Worm (Caenorhabditis elegans): ENCODE measurements around the gene F36G9.15.

F36G9.15 gene

ce11 chrV:15954932-15955331, 33.0 kb downstream of the F36G9.15 start, which contains the start of gene srw-57:
srw-57 (minus strand) TSS chrV:15955032.
- no peak for TF ChIP-seq lir-1 (GFP tag; conservative IDR thresholded peaks at IDR 0.05)
- TF ChIP-seq rpc-1 (optimal IDR thresholded peaks at IDR 0.05) = no peak
- TF ChIP-seq rpc-1 (tag; optimal IDR thresholded peaks at IDR 0.05) = no peak
- no peak for TF ChIP-seq B0019.2 (GFP tag; conservative IDR thresholded peaks at IDR 0.05)
- no peak for TF ChIP-seq T26A5.8 (tag; optimal IDR thresholded peaks at IDR 0.05)
- no peak for TF ChIP-seq lin-40 (tag; optimal IDR thresholded peaks at IDR 0.05)
- TF ChIP-seq attf-6 (GFP tag; IDR thresholded peaks at IDR 0.05) = no peak
- TF ChIP-seq pha-4 (tag; optimal IDR thresholded peaks at IDR 0.05) = no peak
- TF ChIP-seq him-1 (tag; optimal IDR thresholded peaks at IDR 0.05) = no peak
- TF ChIP-seq C06A6.2 (GFP tag; conservative IDR thresholded peaks at IDR 0.05) = no peak
- no peak for TF ChIP-seq unc-62 (GFP tag; optimal IDR thresholded peaks at IDR 0.05)
- no peak for TF ChIP-seq nhr-179 (tag; optimal IDR thresholded peaks at IDR 0.05)
- no peak for TF ChIP-seq F39B2.1 (GFP tag; IDR thresholded peaks at IDR 0.05)
- TF ChIP-seq ztf-28 (GFP tag; IDR thresholded peaks at IDR 0.05) = no peak
- no peak for TF ChIP-seq mxl-1 (tag; optimal IDR thresholded peaks at IDR 0.05)
- TF ChIP-seq hsf-1 (GFP tag; IDR thresholded peaks at IDR 0.05) = no peak
- no peak for TF ChIP-seq K11D2.4 (GFP tag; IDR thresholded peaks at IDR 0.05)
- TF ChIP-seq nfya-1 (tag; optimal IDR thresholded peaks at IDR 0.05; ENCODE audit: borderline replicate concordance, insufficient read depth) = no peak
- no peak for TF ChIP-seq madf-6 (GFP tag; IDR thresholded peaks at IDR 0.05)
- TF ChIP-seq nhr-90 (tag; optimal IDR thresholded peaks at IDR 0.05) = no peak
- TF ChIP-seq tlf-1 (GFP tag; optimal IDR thresholded peaks at IDR 0.05) = no peak

ce11 chrV:15952762-15953161, 35.2 kb downstream of the F36G9.15 start, which contains the start of gene srw-56:
srw-56 (minus strand) TSS chrV:15952862.
- no peak for TF ChIP-seq chd-7 (tag; optimal IDR thresholded peaks at IDR 0.05)
- TF ChIP-seq Y67H2A.10 (GFP tag; conservative IDR thresholded peaks at IDR 0.05) = no peak
- no peak for TF ChIP-seq F57A8.1 (GFP tag; optimal IDR thresholded peaks at IDR 0.05)
- no peak for TF ChIP-seq D2030.7 (GFP tag; IDR thresholded peaks at IDR 0.05)
- TF ChIP-seq F33H1.4 (GFP tag; IDR thresholded peaks at IDR 0.05) = no peak
- no peak for TF ChIP-seq let-607 (tag; optimal IDR thresholded peaks at IDR 0.05)
- TF ChIP-seq pha-4 (tag; optimal IDR thresholded peaks at IDR 0.05) = no peak
- TF ChIP-seq mxl-1 (tag; optimal IDR thresholded peaks at IDR 0.05) = no peak
- TF ChIP-seq bed-2 (GFP tag; IDR thresholded peaks at IDR 0.05) = no peak
- TF ChIP-seq mel-28 (tag; optimal IDR thresholded peaks at IDR 0.05; ENCODE audit: borderline replicate concordance) = no peak
- no peak for TF ChIP-seq unc-62 (GFP tag; optimal IDR thresholded peaks at IDR 0.05)
- no peak for TF ChIP-seq F37B4.10 (GFP tag; IDR thresholded peaks at IDR 0.05)
- TF ChIP-seq zfh-2 (GFP tag; conservative IDR thresholded peaks at IDR 0.05) = no peak
- no peak for TF ChIP-seq F52B5.7 (tag; optimal IDR thresholded peaks at IDR 0.05)
- no peak for TF ChIP-seq tbp1 (GFP tag; optimal IDR thresholded peaks at IDR 0.05)
- no peak for TF ChIP-seq lsy-27 (tag; optimal IDR thresholded peaks at IDR 0.05; ENCODE audit: borderline replicate concordance, insufficient read depth)
- TF ChIP-seq madf-10 (tag; optimal IDR thresholded peaks at IDR 0.05) = no peak
- TF ChIP-seq ztf-3 (GFP tag; optimal IDR thresholded peaks at IDR 0.05) = no peak

- TF ChIP-seq C06A6.2 (GFP tag; conservative IDR thresholded peaks at IDR 0.05) (no peak), F57A8.1 (GFP tag; optimal IDR thresholded peaks at IDR 0.05) (no peak), efl-1 (GFP tag; optimal IDR thresholded peaks at IDR 0.05) (no peak), attf-6 (GFP tag; IDR thresholded peaks at IDR 0.05) (no peak), egrh-3 (GFP tag; IDR thresholded peaks at IDR 0.05) (no peak), cebp-2 (GFP tag; IDR thresholded peaks at IDR 0.05) (no peak), unc-130 (GFP tag; optimal IDR thresholded peaks at IDR 0.05) (no peak), pha-4 (tag; optimal IDR thresholded peaks at IDR 0.05) (no peak), tlf-1 (GFP tag; optimal IDR thresholded peaks at IDR 0.05) (no peak), unc-62 (GFP tag; optimal IDR thresholded peaks at IDR 0.05) (no peak)
These were observed 37.1 kb downstream of the F36G9.15 start, which contains the start of gene srw-59 for ce11 chrV:15950903-15951302. srw-59 (minus strand) TSS chrV:15951003.
